Worm (Caenorhabditis elegans) whole organism, midembryonic: ENCODE results near the gene catp-6.

Experiments used
- cog-1 ChIP-seq: sonication (generic microtip); optimal IDR thresholded peaks from 2 replicates; lab custom pipeline; 2016; ENCODE audit warnings: missing genetic modification characterization, missing compliant biosample characterization
- flt-1 ChIP-seq: fragments of 200-800 bp; sonication (Bioruptor generic); IDR thresholded peaks from 2 replicates; pipeline ENCODE4 v1.3.6; 2022; ENCODE audit warnings: missing genetic modification characterization, missing compliant biosample characterization
- klf-2 ChIP-seq: fragments of 200-800 bp; sonication (Bioruptor generic); conservative IDR thresholded peaks from 2 replicates; pipeline ENCODE4 v1.3.6; 2022; ENCODE audit warnings: missing genetic modification reagents, missing genetic modification characterization, missing compliant biosample characterization
- med-1 ChIP-seq: sonication (generic microtip); optimal IDR thresholded peaks from 2 replicates; lab custom pipeline; 2017; ENCODE audit warnings: missing genetic modification characterization, mild to moderate bottlenecking, missing compliant biosample characterization, antibody characterized with exemption, missing genetic modification reagents; ENCODE audit not compliant: insufficient read depth
- ref-1 ChIP-seq: fragments of 200-800 bp; sonication (Bioruptor generic); conservative IDR thresholded peaks from 2 replicates; pipeline ENCODE4 v1.3.6; 2022; ENCODE audit warnings: missing genetic modification reagents, missing genetic modification characterization, missing compliant biosample characterization
- tab-1 ChIP-seq: fragments of 200-800 bp; sonication (Bioruptor generic); IDR thresholded peaks from 2 replicates; pipeline ENCODE4 v1.3.6; 2022; ENCODE audit warnings: missing genetic modification characterization, missing compliant biosample characterization
- ztf-23 ChIP-seq: fragments of 200-800 bp; sonication (Bioruptor generic); IDR thresholded peaks from 2 replicates; pipeline ENCODE4 v1.3.6; 2022; ENCODE audit warnings: missing genetic modification reagents, missing genetic modification characterization, missing compliant biosample characterization
- ztf-29 ChIP-seq: fragments of 200-800 bp; sonication (Bioruptor generic); IDR thresholded peaks from 2 replicates; pipeline ENCODE4 v1.3.6; 2022; ENCODE audit warnings: missing genetic modification reagents, missing genetic modification characterization, missing compliant biosample characterization

DNA sequence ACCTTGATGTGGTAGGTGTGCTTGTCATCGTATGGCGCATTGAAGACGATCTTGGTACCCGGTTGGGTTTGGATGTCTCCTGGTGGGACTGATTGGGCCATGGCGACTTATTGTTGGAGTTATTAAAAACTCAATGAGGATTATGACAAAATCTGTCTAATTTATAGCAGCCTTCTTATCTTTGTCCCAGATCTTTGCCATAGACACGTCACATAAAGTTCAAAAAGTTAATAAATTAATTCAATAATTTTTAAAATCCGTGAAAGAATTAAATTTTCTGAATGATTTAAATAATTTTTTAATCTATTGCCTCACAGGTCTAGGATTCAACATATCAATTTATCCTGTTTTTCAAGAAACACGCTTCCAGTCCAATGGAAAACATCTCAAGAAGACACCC is 11.9 kb upstream of the catp-6 start, which contains the start of gene msp-81:
- TF ChIP-seq med-1, result no peak
- no peak for TF ChIP-seq tab-1 (GFP tag; lab: Robert Waterston, UW)
- no peak for TF ChIP-seq ztf-29 (GFP tag; lab: Robert Waterston, UW)
- no peak for TF ChIP-seq ztf-23 (GFP tag; lab: Robert Waterston, UW)
- no peak for TF ChIP-seq flt-1 (GFP tag; lab: Robert Waterston, UW)
- TF ChIP-seq cog-1 (tag; lab: Kevin White, UChicago), result no peak
- TF ChIP-seq ref-1, result no peak
- TF ChIP-seq klf-2, result no peak
